Worm (Caenorhabditis elegans): ENCODE results near the gene mpst-7.

DNA sequence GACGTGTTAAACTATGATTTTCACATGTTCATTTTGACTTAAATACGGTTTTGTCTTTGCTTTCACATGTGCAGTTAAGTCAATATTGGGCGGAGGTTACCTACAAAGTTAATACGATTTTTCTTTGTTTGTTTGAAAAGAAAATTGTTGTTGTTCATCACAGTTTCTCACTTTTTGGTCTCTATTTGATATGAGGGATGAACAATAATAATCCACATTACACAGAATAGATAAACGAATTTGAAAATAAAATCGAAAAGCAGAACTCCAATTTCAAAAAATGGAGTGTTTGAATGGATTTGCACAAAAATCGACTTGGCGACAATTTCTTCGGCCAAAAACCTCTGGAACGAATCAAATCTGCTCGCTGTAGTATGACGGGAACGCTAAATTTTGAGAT, 54.2 kb downstream of the mpst-7 start, which contains the start of gene ttr-29:
- no peak for TF ChIP-seq sea-1 (GFP tag; conservative IDR thresholded peaks at IDR 0.05)
- no peak for TF ChIP-seq ama-1 (optimal IDR thresholded peaks at IDR 0.05)
- TF ChIP-seq ceh-36 (tag; optimal IDR thresholded peaks at IDR 0.05), result no peak
- no peak for TF ChIP-seq tbx-37 (GFP tag; conservative IDR thresholded peaks at IDR 0.05)
- TF ChIP-seq hmg-4 (GFP tag; optimal IDR thresholded peaks at IDR 0.05), result no peak
- no peak for TF ChIP-seq pes-1 (GFP tag; IDR thresholded peaks at IDR 0.05)

Measured in whole organism, early embryonic.